Fruit fly (Drosophila melanogaster): ENCODE data around the gene Alp1.
A peak's percentile ranks its signal among the peaks of the same experiment; 100 is the strongest.

Gene Alp1

dm6 chr3L:21453623-21454022 is 9.0 kb upstream of the Alp1 start (continued):
- TF ChIP-seq CG17385 (GFP tag; optimal IDR thresholded peaks at IDR 0.05) (peak; percentile 18), Blimp-1 (GFP tag; optimal IDR thresholded peaks at IDR 0.05) (peak; percentile 72), NK7.1 (GFP tag; optimal IDR thresholded peaks at IDR 0.05) (no peak), lola (GFP tag; optimal IDR thresholded peaks at IDR 0.05) (peak in 1 of 3 experiments; percentile 79), CG8281 (tag; optimal IDR thresholded peaks at IDR 0.05) (no peak), zen (tag; optimal IDR thresholded peaks at IDR 0.05) (peak; percentile 76), CG17359 (tag; optimal IDR thresholded peaks at IDR 0.05) (peak; percentile 39), wek (GFP tag; optimal IDR thresholded peaks at IDR 0.05) (no peak), ERR (GFP tag; optimal IDR thresholded peaks at IDR 0.05) (no peak), CTCF (GFP tag; optimal IDR thresholded peaks at IDR 0.05) (no peak), sqz (GFP tag; optimal IDR thresholded peaks at IDR 0.05) (no peak), pan (optimal IDR thresholded peaks at IDR 0.05) (no peak), pan (GFP tag; optimal IDR thresholded peaks at IDR 0.05 in 1 of 2, IDR thresholded peaks at IDR 0.05 in 1 of 2) (peak in 1 of 2 experiments; percentile 36), ind (GFP tag; optimal IDR thresholded peaks at IDR 0.05) (peak; percentile 11), sug (tag; optimal IDR thresholded peaks at IDR 0.05) (no peak), Six4 (GFP tag; optimal IDR thresholded peaks at IDR 0.05) (peak; percentile 65), NFAT (GFP tag; IDR thresholded peaks at IDR 0.05) (no peak), CG10654 (GFP tag; optimal IDR thresholded peaks at IDR 0.05) (peak; percentile 24), CG7271 (tag; optimal IDR thresholded peaks at IDR 0.05) (no peak), CG14050 (GFP tag; IDR thresholded peaks at IDR 0.05) (no peak), CG43689 (GFP tag; IDR thresholded peaks at IDR 0.05) (no peak), ttk (GFP tag; IDR thresholded peaks at IDR 0.05) (0 out of 2 replicates have a peak, but pooled peaks have one; percentile 37), Ravus (GFP tag; IDR thresholded peaks at IDR 0.05) (no peak), CG7372 (GFP tag; IDR thresholded peaks at IDR 0.05) (no peak), hth (optimal IDR thresholded peaks at IDR 0.05) (no peak), jumu (GFP tag; optimal IDR thresholded peaks at IDR 0.05) (peak; percentile 71), CG17829 (tag; optimal IDR thresholded peaks at IDR 0.05) (peak; percentile 79), wdn (GFP tag; IDR thresholded peaks at IDR 0.05) (no peak), CG9932 (GFP tag; IDR thresholded peaks at IDR 0.05) (no peak), nerfin-2 (GFP tag; IDR thresholded peaks at IDR 0.05; ENCODE audit: partially characterized antibody) (no peak), HHEX (GFP tag; optimal IDR thresholded peaks at IDR 0.05) (no peak), Fer1 (GFP tag; optimal IDR thresholded peaks at IDR 0.05) (no peak), ac (GFP tag; optimal IDR thresholded peaks at IDR 0.05) (peak; percentile 76), gsb (GFP tag; IDR thresholded peaks at IDR 0.05) (no peak), CG1792 (GFP tag; optimal IDR thresholded peaks at IDR 0.05) (no peak), br (optimal IDR thresholded peaks at IDR 0.05) (no peak), Asciz (GFP tag; optimal IDR thresholded peaks at IDR 0.05) (peak; percentile 33), D19A (tag; optimal IDR thresholded peaks at IDR 0.05) (peak; percentile 68), CG8944 (GFP tag; optimal IDR thresholded peaks at IDR 0.05) (no peak), Dek (tag; optimal IDR thresholded peaks at IDR 0.05) (no peak), CG3065 (GFP tag; optimal IDR thresholded peaks at IDR 0.05) (no peak), exex (tag; optimal IDR thresholded peaks at IDR 0.05) (no peak), CG1602 (GFP tag; optimal IDR thresholded peaks at IDR 0.05) (peak; percentile 47), CG14441 (GFP tag; IDR thresholded peaks at IDR 0.05) (no peak), CG32767 (GFP tag; IDR thresholded peaks at IDR 0.05) (no peak), CG9876 (GFP tag; optimal IDR thresholded peaks at IDR 0.05) (no peak), salm (tag; optimal IDR thresholded peaks at IDR 0.05) (no peak), CG11247 (GFP tag; IDR thresholded peaks at IDR 0.05) (no peak), NfI (GFP tag; optimal IDR thresholded peaks at IDR 0.05) (no peak), CG6854 (GFP tag; optimal IDR thresholded peaks at IDR 0.05) (no peak), az2 (GFP tag; optimal IDR thresholded peaks at IDR 0.05) (peak; percentile 61), slou (GFP tag; optimal IDR thresholded peaks at IDR 0.05) (no peak), Sry-β (GFP tag; optimal IDR thresholded peaks at IDR 0.05) (no peak)

Measured in whole organism, embryonic.